Worm (Caenorhabditis elegans): ENCODE data around the gene T26E4.9.
"Not testable (repeated sequence)": the region's sequence is repeated elsewhere in the genome, so short reads cannot be mapped to it uniquely, and the experiment has no call there.

ce11 chrV:15811982-15812381 is 9.5 kb upstream of the T26E4.9 start, which contains the start of gene nhr-282:
- TF ChIP-seq nhr-77 (tag; optimal IDR thresholded peaks at IDR 0.05); ama-1 (optimal IDR thresholded peaks at IDR 0.05); nhr-67 (tag; optimal IDR thresholded peaks at IDR 0.05); elt-2 (tag; optimal IDR thresholded peaks at IDR 0.05); mdl-1 (tag; optimal IDR thresholded peaks at IDR 0.05); ceh-16 (tag; optimal IDR thresholded peaks at IDR 0.05); unc-62 (GFP tag; optimal IDR thresholded peaks at IDR 0.05): not testable (repeated sequence)

Data from whole organism, L3 larva.